Fruit fly (Drosophila melanogaster) Kc167 (cell line): ENCODE data around the gene CG14096.
"Not testable (repeated sequence)": the region's sequence is repeated elsewhere in the genome, so short reads cannot be mapped to it uniquely, and the experiment has no call there.

Experiments
- Myc ChIP-seq: fragments of >200 bp; optimal IDR thresholded peaks from 2 replicates; lab custom pipeline; 2017; ENCODE audit warnings: missing external identifiers
- Sin3A ChIP-seq: fragments of >200 bp; optimal IDR thresholded peaks from 2 replicates; lab custom pipeline; 2018; ENCODE audit warnings: missing external identifiers
- h ChIP-seq: fragments of >200 bp; optimal IDR thresholded peaks from 3 replicates; lab custom pipeline; 2018; ENCODE audit warnings: missing external identifiers
- insv ChIP-seq: fragments of >200 bp; optimal IDR thresholded peaks from 3 replicates; lab custom pipeline; 2018; ENCODE audit warnings: missing external identifiers
- psq ChIP-seq: fragments of >200 bp; optimal IDR thresholded peaks from 2 replicates; lab custom pipeline; 2017; ENCODE audit warnings: missing external identifiers
- ttk ChIP-seq: sonication (Bioruptor generic); optimal IDR thresholded peaks from 2 replicates; lab custom pipeline; 2017; ENCODE audit warnings: missing external identifiers

CG14096 gene

dm6 chr3L:19486398-19486797, 19.5 kb upstream of the CG14096 start, which contains the start of gene brv1:
TSS of gene brv1 (minus strand) at chr3L:19486498.
- no peak for TF ChIP-seq psq (lab: Kevin White, UChicago)
- no peak for TF ChIP-seq ttk
- no peak for TF ChIP-seq h (lab: Kevin White, UChicago)
- TF ChIP-seq insv (lab: Kevin White, UChicago), result no peak

dm6 chr3L:19483007-19483406, 16.1 kb upstream of the CG14096 start:
- TF ChIP-seq psq (lab: Kevin White, UChicago) (no peak), Myc (lab: Kevin White, UChicago) (no peak), ttk (no peak), Sin3A (lab: Kevin White, UChicago) (no peak), insv (lab: Kevin White, UChicago) (no peak), h (lab: Kevin White, UChicago) (no peak)

dm6 chr3L:19482014-19482413, 15.1 kb upstream of the CG14096 start:
- TF ChIP-seq Sin3A (lab: Kevin White, UChicago) (no peak), insv (lab: Kevin White, UChicago) (no peak), ttk (no peak), h (lab: Kevin White, UChicago) (no peak), Myc (lab: Kevin White, UChicago) (no peak), psq (lab: Kevin White, UChicago) (no peak)

- TF ChIP-seq ttk (no peak), insv (lab: Kevin White, UChicago) (no peak), Sin3A (lab: Kevin White, UChicago) (no peak), h (lab: Kevin White, UChicago) (no peak), Myc (lab: Kevin White, UChicago) (no peak), psq (lab: Kevin White, UChicago) (no peak)
These were observed 14.3 kb upstream of the CG14096 start for dm6 chr3L:19481209-19481608.

- not testable (repeated sequence) for TF ChIP-seq Myc (lab: Kevin White, UChicago); ttk; Sin3A (lab: Kevin White, UChicago)
These were observed 8.6 kb upstream of the CG14096 start, which contains the start of the genes CG18294 and CG32213 for dm6 chr3L:19475478-19475877. TSS of gene CG18294 (minus strand) at chr3L:19475578. TSS of gene CG32213 (plus strand) at chr3L:19475839.

dm6 chr3L:19472128-19472527, 5.2 kb upstream of the CG14096 start, which contains the start of the genes 825-Oak and CG12519:
TSS of gene 825-Oak (minus strand) at chr3L:19472228.
TSS of gene CG12519 (plus strand) at chr3L:19472491.
- TF ChIP-seq ttk; h (lab: Kevin White, UChicago); Sin3A (lab: Kevin White, UChicago): not testable (repeated sequence)

- TF ChIP-seq Sin3A (lab: Kevin White, UChicago) (no peak), h (lab: Kevin White, UChicago) (no peak), Myc (lab: Kevin White, UChicago) (no peak), psq (lab: Kevin White, UChicago) (no peak), ttk (no peak), insv (lab: Kevin White, UChicago) (no peak)
These were observed 2.2 kb downstream of the CG14096 start, which contains the start of gene CG14095 for dm6 chr3L:19464659-19465058. TSS of gene CG14095 (minus strand) at chr3L:19464759.

- no peak for TF ChIP-seq psq (lab: Kevin White, UChicago)
- no peak for TF ChIP-seq ttk
- TF ChIP-seq Myc (lab: Kevin White, UChicago), result no peak
- TF ChIP-seq insv (lab: Kevin White, UChicago), result no peak
- TF ChIP-seq Sin3A (lab: Kevin White, UChicago), result no peak
- TF ChIP-seq h (lab: Kevin White, UChicago), result no peak
These were observed 20.2 kb downstream of the CG14096 start, which contains the start of the genes CG33062 and Chd3 for dm6 chr3L:19446394-19447349. TSS of gene CG33062 (minus strand) at chr3L:19446444. TSS of gene Chd3 (plus strand) at chr3L:19447173.

- no peak for TF ChIP-seq Myc (lab: Kevin White, UChicago)
- TF ChIP-seq psq (lab: Kevin White, UChicago), result no peak
- TF ChIP-seq insv (lab: Kevin White, UChicago), result no peak
- no peak for TF ChIP-seq ttk
- TF ChIP-seq Sin3A (lab: Kevin White, UChicago), result no peak
- no peak for TF ChIP-seq h (lab: Kevin White, UChicago)
These were observed 22.8 kb downstream of the CG14096 start for dm6 chr3L:19444092-19444491.

dm6 chr3L:19442239-19442638, 24.6 kb downstream of the CG14096 start:
- TF ChIP-seq ttk, result no peak
- no peak for TF ChIP-seq Sin3A (lab: Kevin White, UChicago)
- TF ChIP-seq Myc (lab: Kevin White, UChicago), result no peak
- TF ChIP-seq psq (lab: Kevin White, UChicago), result no peak
- no peak for TF ChIP-seq insv (lab: Kevin White, UChicago)
- TF ChIP-seq h (lab: Kevin White, UChicago), result no peak
